Fruit fly (Drosophila melanogaster): ENCODE results near the gene CG5355.

DNA sequence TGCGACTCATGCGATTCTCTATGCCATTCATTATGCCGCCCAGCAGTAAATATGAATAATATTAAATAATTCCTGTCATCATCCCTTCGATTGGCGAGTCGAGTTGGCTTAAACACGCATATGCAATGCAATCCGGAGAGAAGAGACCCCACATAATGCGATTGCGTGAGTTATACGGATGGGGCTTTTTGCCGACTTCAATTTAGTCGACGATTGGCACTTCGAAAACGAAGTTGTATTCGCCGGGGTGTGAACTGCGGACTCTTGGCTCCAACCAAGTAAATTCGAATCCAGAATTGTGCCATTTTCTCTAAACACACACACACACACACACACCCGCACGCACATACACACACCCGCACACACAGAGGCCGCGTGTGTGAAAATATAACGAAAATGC, 37.0 kb downstream of the CG5355 start:
- TF ChIP-seq fd96Ca (GFP tag; IDR thresholded peaks at IDR 0.05) (no peak), CG8159 (tag; optimal IDR thresholded peaks at IDR 0.05) (no peak), EcR (GFP tag; optimal IDR thresholded peaks at IDR 0.05) (no peak), CG12605 (GFP tag; IDR thresholded peaks at IDR 0.05) (no peak), CG9948 (tag; optimal IDR thresholded peaks at IDR 0.05) (no peak), Pif1A (GFP tag; optimal IDR thresholded peaks at IDR 0.05) (no peak)
